Worm (Caenorhabditis elegans) whole organism, mixed stage, embryonic: ENCODE results near the gene C47A10.16.

ENCODE experiments used
- M03D4.4 ChIP-seq: sonication (generic microtip); optimal IDR thresholded peaks from 2 replicates; lab custom pipeline; 2017; ENCODE audit warnings: mild to moderate bottlenecking, missing genetic modification characterization, missing compliant biosample characterization
- drap-1 ChIP-seq: fragments of 200-800 bp; sonication (Bioruptor generic); optimal IDR thresholded peaks from 3 replicates; lab custom pipeline; 2018; ENCODE audit warnings: mild to moderate bottlenecking, missing genetic modification characterization, missing compliant biosample characterization
- lsy-2 ChIP-seq: fragments of 150-350 bp; optimal IDR thresholded peaks from 2 replicates; lab custom pipeline; 2014; ENCODE audit warnings: missing biosample characterization, missing genetic modification characterization
- nhr-12 ChIP-seq: fragments of 150-350 bp; optimal IDR thresholded peaks from 2 replicates; lab custom pipeline; 2014; ENCODE audit warnings: missing biosample characterization, missing genetic modification characterization
- pha-4 ChIP-seq: fragments of 150-350 bp; optimal IDR thresholded peaks from 2 replicates; lab custom pipeline; 2018; ENCODE audit warnings: missing biosample characterization, missing genetic modification reagents, missing genetic modification characterization
- snpc-4 ChIP-seq: fragments of 150-350 bp; optimal IDR thresholded peaks from 2 replicates; lab custom pipeline; 2014; ENCODE audit warnings: missing biosample characterization, missing genetic modification characterization
- ztf-11 ChIP-seq: fragments of 150-350 bp; optimal IDR thresholded peaks from 2 replicates; lab custom pipeline; 2014; ENCODE audit warnings: missing biosample characterization, missing genetic modification characterization

- TF ChIP-seq lsy-2 (tag; lab: Kevin White, UChicago) (no peak), M03D4.4 (tag; lab: Kevin White, UChicago) (no peak), ztf-11 (no peak), snpc-4 (tag; lab: Kevin White, UChicago) (no peak), drap-1 (GFP tag; lab: Kevin White, UChicago) (no peak), pha-4 (tag; lab: Kevin White, UChicago) (no peak), nhr-12 (tag; lab: Kevin White, UChicago) (no peak)
These were observed 42.4 kb downstream of the C47A10.16 start for ce11 chrV:17722553-17722952.
